Fruit fly (Drosophila melanogaster) whole organism: ENCODE measurements around the gene CG18547.

Experiments used
- pan ChIP-seq: fragments of >200 bp; optimal IDR thresholded peaks from 2 replicates; lab custom pipeline; 2017
- psq ChIP-seq: fragments of >200 bp; optimal IDR thresholded peaks from 2 replicates; lab custom pipeline; 2017

- TF ChIP-seq pan (lab: Kevin White, UChicago) (no peak), psq (lab: Kevin White, UChicago) (no peak)
Measured at dm6 chr3R:11949387-11950029, 30.7 kb downstream of the CG18547 start, which contains the start of gene CG31211.
